Fruit fly (Drosophila melanogaster) whole organism, embryonic: ENCODE results near the gene CG32102.

ENCODE experiments used
- Adf1 ChIP-seq: fragments of 200-800 bp; sonication (Bioruptor generic); IDR thresholded peaks from 2 replicates; pipeline ENCODE4 v1.3.6; 2022; ENCODE audit warnings: missing biosample characterization, missing genetic modification characterization
- Asciz ChIP-seq: fragments of 200-800 bp; sonication (Bioruptor generic); optimal IDR thresholded peaks from 2 replicates; lab custom pipeline; 2017; ENCODE audit warnings: missing biosample characterization, mild to moderate bottlenecking, missing genetic modification characterization, missing genetic modification reagents
- CG10147 ChIP-seq: fragments of 200-800 bp; sonication (Bioruptor generic); optimal IDR thresholded peaks from 2 replicates; lab custom pipeline; 2019; ENCODE audit warnings: missing biosample characterization, mild to moderate bottlenecking, missing genetic modification characterization, moderate library complexity
- CG12155 ChIP-seq: fragments of 200-800 bp; sonication (Bioruptor generic); optimal IDR thresholded peaks from 3 replicates; lab custom pipeline; 2016; ENCODE audit warnings: missing biosample characterization, missing genetic modification characterization
- CG15269 ChIP-seq: fragments of 200-800 bp; sonication (Bioruptor generic); optimal IDR thresholded peaks from 2 replicates; lab custom pipeline; 2018; ENCODE audit warnings: missing biosample characterization, mild to moderate bottlenecking, missing genetic modification characterization, moderate library complexity
- CG15514 ChIP-seq: fragments of 200-800 bp; sonication (Bioruptor generic); optimal IDR thresholded peaks from 3 replicates; lab custom pipeline; 2017; ENCODE audit warnings: missing biosample characterization, missing genetic modification characterization, mild to moderate bottlenecking, moderate library complexity, missing genetic modification reagents
- CG15601 ChIP-seq: fragments of 200-800 bp; sonication (Bioruptor generic); optimal IDR thresholded peaks from 3 replicates; lab custom pipeline; 2019; ENCODE audit warnings: missing biosample characterization, mild to moderate bottlenecking, missing genetic modification characterization, moderate library complexity
- CG16863 ChIP-seq: fragments of 200-800 bp; sonication (Bioruptor generic); optimal IDR thresholded peaks from 3 replicates; lab custom pipeline; 2016; ENCODE audit warnings: missing biosample characterization, missing genetic modification characterization
- CG17612 ChIP-seq: fragments of 200-800 bp; sonication (Bioruptor generic); IDR thresholded peaks from 2 replicates; pipeline ENCODE4 v1.3.6; 2022; ENCODE audit warnings: missing biosample characterization, missing genetic modification characterization
- CG2199 ChIP-seq: fragments of 200-800 bp; sonication (Bioruptor generic); IDR thresholded peaks from 3 replicates; pipeline ENCODE4 v1.3.6; 2022; ENCODE audit warnings: missing biosample characterization, missing genetic modification characterization
- CG32532 ChIP-seq: fragments of 200-800 bp; sonication (Bioruptor generic); IDR thresholded peaks from 2 replicates; pipeline ENCODE4 v1.3.6; 2022; ENCODE audit warnings: missing biosample characterization, missing genetic modification characterization
- CG33213 ChIP-seq: fragments of 200-800 bp; sonication (Bioruptor generic); optimal IDR thresholded peaks from 3 replicates; lab custom pipeline; 2016; ENCODE audit warnings: missing biosample characterization, missing genetic modification characterization
- CG33557 ChIP-seq: fragments of 200-800 bp; sonication (Bioruptor generic); optimal IDR thresholded peaks from 2 replicates; lab custom pipeline; 2019; ENCODE audit warnings: missing biosample characterization, mild to moderate bottlenecking, missing genetic modification characterization, moderate library complexity
- CG7556 ChIP-seq: fragments of 200-800 bp; sonication (Bioruptor generic); optimal IDR thresholded peaks from 2 replicates; lab custom pipeline; 2017; ENCODE audit warnings: missing biosample characterization, mild to moderate bottlenecking, missing genetic modification characterization
- CG8944 ChIP-seq: fragments of 200-800 bp; sonication (Bioruptor generic); optimal IDR thresholded peaks from 3 replicates; lab custom pipeline; 2016; ENCODE audit warnings: missing biosample characterization, missing genetic modification characterization
- CG9437 ChIP-seq: fragments of 200-800 bp; sonication (Bioruptor generic); optimal IDR thresholded peaks from 2 replicates; lab custom pipeline; 2018; ENCODE audit warnings: missing biosample characterization, mild to moderate bottlenecking, missing genetic modification characterization
- CoRest ChIP-seq: fragments of 200-800 bp; sonication (Bioruptor generic); optimal IDR thresholded peaks from 3 replicates; lab custom pipeline; 2018; ENCODE audit warnings: missing biosample characterization, mild to moderate bottlenecking, missing genetic modification characterization, moderate library complexity
- CrebB ChIP-seq: fragments of 200-800 bp; sonication (Bioruptor generic); optimal IDR thresholded peaks from 3 replicates; lab custom pipeline; 2018; ENCODE audit warnings: missing biosample characterization, mild to moderate bottlenecking, missing genetic modification characterization
- Doc2 ChIP-seq: fragments of 200-800 bp; sonication (Bioruptor generic); IDR thresholded peaks from 2 replicates; pipeline ENCODE4 v1.3.6; 2022; ENCODE audit warnings: missing biosample characterization, missing genetic modification characterization
- Dp ChIP-seq: fragments of 200-800 bp; sonication (Bioruptor generic); optimal IDR thresholded peaks from 2 replicates; lab custom pipeline; 2018; ENCODE audit warnings: missing biosample characterization, mild to moderate bottlenecking, missing genetic modification characterization, moderate library complexity
- Dref ChIP-seq: fragments of 200-800 bp; sonication (Bioruptor generic); IDR thresholded peaks from 2 replicates; pipeline ENCODE4 v1.3.6; 2022; ENCODE audit warnings: missing biosample characterization, missing genetic modification characterization
- ERR ChIP-seq: fragments of 200-800 bp; sonication (Bioruptor generic); optimal IDR thresholded peaks from 2 replicates; lab custom pipeline; 2016; ENCODE audit warnings: missing biosample characterization, missing genetic modification characterization
- HLHmδ ChIP-seq: fragments of 200-800 bp; sonication (Bioruptor generic); optimal IDR thresholded peaks from 2 replicates; lab custom pipeline; 2018; ENCODE audit warnings: missing biosample characterization, mild to moderate bottlenecking, missing genetic modification characterization, moderate library complexity
- Hand ChIP-seq: fragments of 200-800 bp; sonication (Bioruptor generic); optimal IDR thresholded peaks from 2 replicates; lab custom pipeline; 2017; ENCODE audit warnings: mild to moderate bottlenecking, missing biosample characterization, missing genetic modification reagents, missing genetic modification characterization
- Kr ChIP-seq: fragments of 200-800 bp; sonication (Bioruptor generic); optimal IDR thresholded peaks from 2 replicates; lab custom pipeline; 2017; ENCODE audit warnings: missing biosample characterization, mild to moderate bottlenecking, missing genetic modification characterization
- Lhr ChIP-seq: fragments of 200-800 bp; sonication (Bioruptor generic); optimal IDR thresholded peaks from 3 replicates; lab custom pipeline; 2017; ENCODE audit warnings: mild to moderate bottlenecking, missing biosample characterization, missing genetic modification reagents, missing genetic modification characterization
- Six4 ChIP-seq: fragments of 200-800 bp; sonication (Bioruptor generic); optimal IDR thresholded peaks from 2 replicates; lab custom pipeline; 2016; ENCODE audit warnings: missing biosample characterization, missing genetic modification characterization
- ab ChIP-seq: fragments of 200-800 bp; sonication (Bioruptor generic); optimal IDR thresholded peaks from 2 replicates; lab custom pipeline; 2016; ENCODE audit warnings: missing biosample characterization, missing genetic modification characterization
- al ChIP-seq: fragments of 200-800 bp; sonication (Bioruptor generic); IDR thresholded peaks from 2 replicates; pipeline ENCODE4 v1.3.6; 2022; ENCODE audit warnings: missing biosample characterization, missing genetic modification characterization
- bsh ChIP-seq, 2 experiments: fragments of 200-800 bp; sonication (Bioruptor generic); optimal IDR thresholded peaks; 2 replicates each; lab custom pipeline; 2017 to 2018; ENCODE audit warnings: mild to moderate bottlenecking in 2 of 2, missing biosample characterization in 2 of 2, missing genetic modification characterization in 2 of 2, moderate library complexity in 1 of 2
- btn ChIP-seq: fragments of 200-800 bp; sonication (Bioruptor generic); optimal IDR thresholded peaks from 2 replicates; lab custom pipeline; 2016; ENCODE audit warnings: missing biosample characterization, missing genetic modification characterization
- chm ChIP-seq: fragments of 200-800 bp; sonication (Bioruptor generic); IDR thresholded peaks from 2 replicates; pipeline ENCODE4 v1.3.6; 2022; ENCODE audit warnings: missing biosample characterization, missing genetic modification characterization
- corto ChIP-seq: fragments of 200-800 bp; sonication (Bioruptor generic); optimal IDR thresholded peaks from 2 replicates; lab custom pipeline; 2016; ENCODE audit warnings: missing biosample characterization, mild to moderate bottlenecking, missing genetic modification characterization, moderate library complexity
- da ChIP-seq: fragments of 200-800 bp; sonication (Bioruptor generic); optimal IDR thresholded peaks from 2 replicates; lab custom pipeline; 2016; ENCODE audit warnings: missing biosample characterization, missing genetic modification characterization
- fd3F ChIP-seq: fragments of 200-800 bp; sonication (Bioruptor generic); optimal IDR thresholded peaks from 2 replicates; lab custom pipeline; 2018; ENCODE audit warnings: missing biosample characterization, mild to moderate bottlenecking, missing genetic modification characterization, moderate library complexity
- gt ChIP-seq: fragments of 200-800 bp; sonication (Bioruptor generic); IDR thresholded peaks from 2 replicates; pipeline ENCODE4 v1.3.6; 2022; ENCODE audit warnings: missing biosample characterization, missing genetic modification characterization
- her ChIP-seq: fragments of 200-800 bp; sonication (Bioruptor generic); optimal IDR thresholded peaks from 2 replicates; lab custom pipeline; 2016; ENCODE audit warnings: missing biosample characterization, missing genetic modification characterization
- kay ChIP-seq: fragments of 200-800 bp; sonication (Bioruptor generic); optimal IDR thresholded peaks from 2 replicates; lab custom pipeline; 2016; ENCODE audit warnings: missing biosample characterization, missing genetic modification characterization
- knrl ChIP-seq: fragments of 200-800 bp; sonication (Bioruptor generic); IDR thresholded peaks from 3 replicates; pipeline ENCODE4 v1.3.6; 2022; ENCODE audit warnings: missing biosample characterization, missing genetic modification characterization; ENCODE audit not compliant: partially characterized antibody
- luna ChIP-seq: fragments of 200-800 bp; sonication (Bioruptor generic); optimal IDR thresholded peaks from 2 replicates; lab custom pipeline; 2016; ENCODE audit warnings: missing biosample characterization, missing genetic modification characterization
- pzg ChIP-seq: fragments of 200-800 bp; sonication (Bioruptor generic); optimal IDR thresholded peaks from 3 replicates; lab custom pipeline; 2018; ENCODE audit warnings: missing biosample characterization, mild to moderate bottlenecking, missing genetic modification characterization, moderate library complexity
- ro ChIP-seq: fragments of 200-800 bp; sonication (Bioruptor generic); IDR thresholded peaks from 2 replicates; pipeline ENCODE4 v1.3.6; 2022; ENCODE audit warnings: missing biosample characterization, missing genetic modification characterization
- schlank ChIP-seq: fragments of 200-800 bp; sonication (Bioruptor generic); optimal IDR thresholded peaks from 2 replicates; lab custom pipeline; 2018; ENCODE audit warnings: missing biosample characterization, mild to moderate bottlenecking, missing genetic modification characterization
- scrt ChIP-seq: fragments of 200-800 bp; sonication (Bioruptor generic); optimal IDR thresholded peaks from 2 replicates; lab custom pipeline; 2018; ENCODE audit warnings: missing biosample characterization, mild to moderate bottlenecking, missing genetic modification characterization, moderate library complexity
- shn ChIP-seq: fragments of 200-800 bp; sonication (Bioruptor generic); optimal IDR thresholded peaks from 3 replicates; lab custom pipeline; 2016; ENCODE audit warnings: missing biosample characterization, missing genetic modification characterization
- sim ChIP-seq: fragments of 200-800 bp; sonication (Bioruptor generic); IDR thresholded peaks from 2 replicates; pipeline ENCODE4 v1.3.6; 2022; ENCODE audit warnings: missing biosample characterization, missing genetic modification characterization
- slou ChIP-seq: fragments of 200-800 bp; sonication (Bioruptor generic); optimal IDR thresholded peaks from 3 replicates; lab custom pipeline; 2016; ENCODE audit warnings: missing biosample characterization, missing genetic modification characterization
- sna ChIP-seq: fragments of 200-800 bp; sonication (Bioruptor generic); IDR thresholded peaks from 2 replicates; pipeline ENCODE4 v1.3.6; 2022; ENCODE audit warnings: missing biosample characterization, missing genetic modification characterization; ENCODE audit not compliant: partially characterized antibody
- sqz ChIP-seq: fragments of 200-800 bp; sonication (Bioruptor generic); optimal IDR thresholded peaks from 3 replicates; lab custom pipeline; 2018; ENCODE audit warnings: missing biosample characterization, mild to moderate bottlenecking, missing genetic modification characterization
- vvl ChIP-seq: fragments of 200-800 bp; sonication (Bioruptor generic); IDR thresholded peaks from 2 replicates; pipeline ENCODE4 v1.3.6; 2022; ENCODE audit warnings: missing biosample characterization, missing genetic modification characterization
- zen ChIP-seq: fragments of 200-800 bp; sonication (Bioruptor generic); optimal IDR thresholded peaks from 3 replicates; lab custom pipeline; 2018; ENCODE audit warnings: missing biosample characterization, mild to moderate bottlenecking, missing genetic modification characterization, moderate library complexity

CG32102 gene

dm6 chr3L:12484948-12485347 is 15.4 kb upstream of the CG32102 start, which contains the start of gene CG10663 (continued):
- TF ChIP-seq Hand (GFP tag; lab: Kevin White, UChicago) (no peak), CG9437 (peak; percentile 34), Lhr (GFP tag; lab: Kevin White, UChicago) (no peak), CG33557 (GFP tag; lab: Kevin White, UChicago) (no peak), CrebB (tag; lab: Kevin White, UChicago) (no peak), chm (peak; percentile 43; the same call in 1 of the 2 replicates), CG32532 (GFP tag; lab: Robert Waterston, UW) (peak; percentile 32; the same call in 1 of the 2 replicates), CG8944 (GFP tag; lab: Kevin White, UChicago) (no peak), al (GFP tag; lab: Robert Waterston, UW) (no peak), her (GFP tag; lab: Kevin White, UChicago) (no peak), CG33213 (GFP tag; lab: Kevin White, UChicago) (no peak), knrl (GFP tag; lab: Robert Waterston, UW) (peak; percentile 35; the same call in 1 of the 3 replicates), CG12155 (no peak), schlank (tag; lab: Kevin White, UChicago) (no peak), CG15514 (GFP tag; lab: Kevin White, UChicago) (peak; percentile 12), Doc2 (GFP tag; lab: Robert Waterston, UW) (no peak), ab (GFP tag; lab: Kevin White, UChicago) (no peak), ro (GFP tag; lab: Robert Waterston, UW) (no peak), CG15269 (tag; lab: Kevin White, UChicago) (peak; percentile 8), CG7556 (GFP tag; lab: Kevin White, UChicago) (no peak), scrt (GFP tag; lab: Kevin White, UChicago) (no peak), CG2199 (GFP tag; lab: Robert Waterston, UW) (peak; percentile 89), zen (tag; lab: Kevin White, UChicago) (no peak), fd3F (GFP tag; lab: Kevin White, UChicago) (no peak), Adf1 (peak; percentile 52; the same call in 1 of the 2 replicates), CG17612 (GFP tag; lab: Robert Waterston, UW) (no peak), HLHmδ (GFP tag; lab: Kevin White, UChicago) (peak; percentile 39), sqz (GFP tag; lab: Kevin White, UChicago) (no peak), Dp (GFP tag; lab: Kevin White, UChicago) (no peak), kay (no peak), bsh (GFP tag; optimal IDR thresholded peaks at IDR 0.05; lab: Kevin White, UChicago) (peak; percentile 15 to 28), Kr (GFP tag; lab: Kevin White, UChicago) (no peak), slou (GFP tag; lab: Kevin White, UChicago) (no peak), da (GFP tag; lab: Kevin White, UChicago) (no peak), Dref (no peak), luna (GFP tag; lab: Kevin White, UChicago) (no peak), CG16863 (GFP tag; lab: Kevin White, UChicago) (peak; percentile 10), corto (GFP tag; lab: Kevin White, UChicago) (no peak), Asciz (no peak), ERR (GFP tag; lab: Kevin White, UChicago) (no peak), CG15601 (tag; lab: Kevin White, UChicago) (no peak), shn (no peak), gt (no peak), vvl (GFP tag; lab: Robert Waterston, UW) (peak; percentile 60; the same call in 1 of the 2 replicates), CG10147 (GFP tag; lab: Kevin White, UChicago) (no peak), Six4 (GFP tag; lab: Kevin White, UChicago) (no peak), sim (GFP tag; lab: Robert Waterston, UW) (0 out of 2 replicates have a peak, but pooled peaks have one; percentile 54), sna (GFP tag; lab: Robert Waterston, UW) (no peak), btn (GFP tag; lab: Kevin White, UChicago) (no peak), CoRest (tag; lab: Kevin White, UChicago) (no peak), pzg (GFP tag; lab: Kevin White, UChicago) (no peak)
